Fruit fly (Drosophila melanogaster): ENCODE results near the gene kmr.

The kmr gene

DNA sequence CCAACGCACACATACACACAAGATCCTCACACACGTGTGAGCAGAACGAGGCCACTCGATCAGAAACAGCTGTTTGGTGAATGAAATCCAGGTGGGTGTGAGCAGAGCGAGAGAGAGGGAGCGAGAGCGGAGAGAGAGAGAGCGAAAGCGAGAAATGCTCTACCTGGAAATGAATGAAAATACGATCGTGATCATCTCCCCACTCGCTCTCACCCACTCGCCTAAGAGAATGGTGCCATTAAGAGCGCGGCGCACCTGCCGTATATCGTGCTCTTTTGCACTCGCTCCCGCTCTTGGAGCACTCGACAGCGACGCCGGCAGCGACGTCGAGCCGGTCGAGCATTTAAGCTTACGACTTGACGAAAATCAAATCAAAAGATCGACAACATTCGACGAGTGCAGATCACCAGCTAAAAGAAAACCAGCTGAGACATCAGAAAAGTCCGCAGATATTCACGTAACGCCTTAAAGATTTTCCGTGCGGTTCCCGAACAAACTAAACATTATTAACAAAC lies 97.8 kb downstream of the kmr start, which contains the start of the genes tal-1A, tal-2A, tal-3A and tal-AA (continued):
- peak; percentile 75; the same call in 2 of the 3 replicates for TF ChIP-seq sr (GFP tag; IDR thresholded peaks at IDR 0.05)
- TF ChIP-seq sens-2 (GFP tag; IDR thresholded peaks at IDR 0.05): 0 out of 2 replicates have a peak, but pooled peaks have one; percentile 32
- peak; percentile 14 for TF ChIP-seq CG34376 (GFP tag; optimal IDR thresholded peaks at IDR 0.05)
- TF ChIP-seq CG2129 (GFP tag; IDR thresholded peaks at IDR 0.05; ENCODE audit: partially characterized antibody): 0 out of 2 replicates have a peak, but pooled peaks have one; percentile 22
- peak; percentile 74 for TF ChIP-seq Dll (GFP tag; IDR thresholded peaks at IDR 0.05; ENCODE audit: partially characterized antibody)
- TF ChIP-seq zfh1 (GFP tag; IDR thresholded peaks at IDR 0.05): peak; percentile 54; the same call in 1 of the 3 replicates
- no peak for TF ChIP-seq odd (GFP tag; optimal IDR thresholded peaks at IDR 0.05)
- TF ChIP-seq CG1024 (GFP tag; IDR thresholded peaks at IDR 0.05): no peak
- peak; percentile 19 for TF ChIP-seq CG12299 (tag; optimal IDR thresholded peaks at IDR 0.05)
- TF ChIP-seq Taf1 (GFP tag; IDR thresholded peaks at IDR 0.05): no peak
- TF ChIP-seq Nf-YC (tag; optimal IDR thresholded peaks at IDR 0.05): peak; percentile 71
- no peak for TF ChIP-seq CG10267 (tag; optimal IDR thresholded peaks at IDR 0.05)
- peak; percentile 7 for TF ChIP-seq MTF-1 (GFP tag; optimal IDR thresholded peaks at IDR 0.05; ENCODE audit: borderline replicate concordance)
- TF ChIP-seq yki (optimal IDR thresholded peaks at IDR 0.05): peak; percentile 99
- TF ChIP-seq seq (GFP tag; IDR thresholded peaks at IDR 0.05): no peak; the same call in 1 of the 2 replicates
- no peak for TF ChIP-seq CG7928 (GFP tag; optimal IDR thresholded peaks at IDR 0.05)
- peak; percentile 21 for TF ChIP-seq abd-A (tag; optimal IDR thresholded peaks at IDR 0.05)
